Worm (Caenorhabditis elegans) whole organism, L4/young adult: Measurements from ENCODE around the gene bath-2.

Experiments used
- W03F9.2 ChIP-seq: fragments of 150-350 bp; optimal IDR thresholded peaks from 2 replicates; lab custom pipeline; 2014; ENCODE audit warnings: missing biosample characterization, missing genetic modification characterization
- dao-5 ChIP-seq: sonication (generic microtip); optimal IDR thresholded peaks from 2 replicates; lab custom pipeline; 2016; ENCODE audit warnings: missing genotype, missing genetic modification characterization, moderate library complexity, missing compliant biosample characterization
- him-1 ChIP-seq: sonication (generic microtip); optimal IDR thresholded peaks from 2 replicates; lab custom pipeline; 2016; ENCODE audit warnings: missing genotype, missing genetic modification reagents, missing genetic modification characterization, missing compliant biosample characterization

DNA sequence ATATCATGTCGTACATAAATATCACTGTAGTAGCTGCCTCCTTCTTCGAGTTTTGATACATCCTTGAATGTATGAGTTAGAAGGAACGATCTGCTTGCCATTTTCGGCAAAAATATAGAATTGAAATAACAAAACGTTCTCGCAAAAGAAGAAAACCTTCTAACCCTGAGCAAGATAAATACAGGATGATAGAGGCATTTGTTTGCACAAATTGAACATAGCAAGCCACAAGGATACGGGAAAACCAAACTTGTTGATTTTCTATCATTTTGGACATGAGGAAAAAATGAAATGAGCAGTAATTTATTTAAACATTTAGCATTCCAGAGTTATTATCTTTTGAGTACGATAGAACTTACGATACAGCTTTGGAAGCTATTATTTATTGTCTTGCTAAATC lies 33.5 kb downstream of the bath-2 start, which contains the start of gene math-8:
- TF ChIP-seq W03F9.2 (no peak), him-1 (tag; lab: Kevin White, UChicago) (no peak), dao-5 (tag; lab: Kevin White, UChicago) (no peak)
